Fruit fly (Drosophila melanogaster) whole organism, adult: Measurements from ENCODE around the gene LysP.

ENCODE experiments used
- CG1620 ChIP-seq: fragments of 200-800 bp; sonication (Bioruptor generic); optimal IDR thresholded peaks from 2 replicates; lab custom pipeline; 2016; ENCODE audit warnings: missing biosample characterization, missing genetic modification characterization
- CG33017 ChIP-seq: fragments of 200-800 bp; sonication (Bioruptor generic); optimal IDR thresholded peaks from 2 replicates; lab custom pipeline; 2018; ENCODE audit warnings: missing biosample characterization, mild to moderate bottlenecking, missing genetic modification characterization, moderate library complexity
- CG7045 ChIP-seq: fragments of 200-800 bp; sonication (Bioruptor generic); optimal IDR thresholded peaks from 2 replicates; lab custom pipeline; 2017; ENCODE audit warnings: missing biosample characterization, mild to moderate bottlenecking, missing genetic modification characterization
- CG7101 ChIP-seq: fragments of 200-800 bp; sonication (Bioruptor generic); optimal IDR thresholded peaks from 2 replicates; lab custom pipeline; 2018; ENCODE audit warnings: missing biosample characterization, mild to moderate bottlenecking, missing genetic modification characterization, moderate library complexity
- Mnt ChIP-seq: fragments of 200-800 bp; sonication (Bioruptor generic); optimal IDR thresholded peaks from 2 replicates; lab custom pipeline; 2016; ENCODE audit warnings: missing biosample characterization, mild to moderate bottlenecking, missing genetic modification characterization
- cnc ChIP-seq, 2 experiments: fragments of >200 bp; optimal IDR thresholded peaks; 2 replicates each; lab custom pipeline; 2017

dm6 chr3L:1195202-1195601, 23.3 kb downstream of the LysP start, which contains the start of gene LysX:
- no peak for TF ChIP-seq Mnt
- TF ChIP-seq CG33017 (tag; lab: Kevin White, UChicago) = no peak
- no peak for TF ChIP-seq CG7101
- TF ChIP-seq CG7045 (GFP tag; lab: Kevin White, UChicago) = no peak
- no peak for TF ChIP-seq cnc (optimal IDR thresholded peaks at IDR 0.05; lab: Kevin White, UChicago)
- TF ChIP-seq CG1620 = no peak
